Worm (Caenorhabditis elegans): ENCODE data around the gene clec-25.

DNA sequence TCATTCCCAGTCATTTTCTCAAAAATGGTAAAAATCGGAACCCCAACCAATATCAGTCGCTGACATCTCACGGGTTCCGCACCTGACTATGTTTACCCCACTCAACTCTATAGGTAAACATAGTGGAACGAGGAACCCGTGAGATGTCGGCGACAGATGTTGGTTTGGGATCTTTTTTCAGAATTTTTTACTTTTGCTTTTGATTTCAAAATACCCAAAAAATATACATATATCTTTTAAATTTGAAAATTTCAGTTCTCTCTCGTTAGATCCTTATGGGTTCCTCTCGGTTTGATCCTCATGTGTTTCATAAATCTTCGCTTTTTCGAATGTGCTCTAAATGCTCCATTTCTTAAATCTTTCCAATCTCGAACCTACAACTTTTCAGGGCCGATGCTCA lies 30.6 kb downstream of the clec-25 start, which contains the start of gene srw-23:
- no peak for TF ChIP-seq ztf-1 (GFP tag; conservative IDR thresholded peaks at IDR 0.05)
- TF ChIP-seq ZK546.5 (tag; optimal IDR thresholded peaks at IDR 0.05), result no peak
- no peak for TF ChIP-seq ceh-16 (tag; optimal IDR thresholded peaks at IDR 0.05)
- TF ChIP-seq mbf-1 (tag; optimal IDR thresholded peaks at IDR 0.05), result no peak
